Worm (Caenorhabditis elegans) whole organism, L2 larva: ENCODE results near the gene pis-1.

Experiments
- F13H6.1 ChIP-seq: sonication (generic microtip); optimal IDR thresholded peaks from 2 replicates; lab custom pipeline; 2016; ENCODE audit warnings: missing genetic modification characterization, missing compliant biosample characterization
- nhr-237 ChIP-seq: fragments of 150-350 bp; optimal IDR thresholded peaks from 2 replicates; lab custom pipeline; 2014; ENCODE audit warnings: missing biosample characterization, missing genetic modification characterization
- peb-1 ChIP-seq: fragments of 150-350 bp; optimal IDR thresholded peaks from 2 replicates; lab custom pipeline; 2014; ENCODE audit warnings: missing biosample characterization, missing genetic modification characterization
- snpc-4 ChIP-seq: fragments of 150-350 bp; optimal IDR thresholded peaks from 2 replicates; lab custom pipeline; 2014; ENCODE audit warnings: missing biosample characterization, missing genetic modification characterization
- unc-62 ChIP-seq: fragments of 150-350 bp; optimal IDR thresholded peaks from 2 replicates; lab custom pipeline; 2014; ENCODE audit warnings: missing biosample characterization, missing genetic modification reagents, missing genetic modification characterization

DNA sequence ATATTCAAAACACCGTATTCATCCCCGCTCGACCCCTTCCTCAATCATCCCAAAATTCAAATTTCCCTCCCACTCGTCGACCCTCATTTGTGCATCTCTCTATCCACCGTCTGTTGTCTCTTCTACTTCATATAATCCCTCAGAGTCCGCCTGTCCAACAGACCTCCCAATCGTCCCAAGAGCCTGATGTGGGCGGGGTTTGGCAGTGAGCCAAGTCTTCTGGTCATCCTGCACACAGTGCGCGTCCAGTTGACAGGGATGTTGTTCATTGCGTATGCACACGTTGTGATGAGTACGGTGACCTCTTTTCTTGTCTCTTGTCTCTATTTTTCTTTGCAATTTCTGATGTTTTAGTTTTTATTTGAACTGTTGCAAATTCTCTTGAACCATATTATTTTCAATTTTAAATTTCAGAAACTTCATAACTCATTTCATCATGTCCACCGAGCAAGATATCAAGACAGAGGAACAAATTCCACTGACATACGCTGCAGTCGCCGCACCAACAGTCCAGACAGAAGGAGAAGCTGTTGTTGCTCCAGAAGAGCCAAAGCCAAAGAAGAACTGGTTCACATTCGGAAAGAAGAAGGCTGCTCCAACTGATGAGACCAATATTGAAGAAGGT is 24.2 kb downstream of the pis-1 start, which contains the start of gene cav-1:
- TF ChIP-seq peb-1 (tag; lab: Kevin White, UChicago), result no peak
- no peak for TF ChIP-seq unc-62
- TF ChIP-seq nhr-237 (tag; lab: Kevin White, UChicago), result no peak
- TF ChIP-seq F13H6.1, result no peak
- no peak for TF ChIP-seq snpc-4 (tag; lab: Kevin White, UChicago)
